Worm (Caenorhabditis elegans) whole organism, late embryonic: Measurements from ENCODE around the gene lurp-1.
A peak's percentile ranks its signal among the peaks of the same experiment; 100 is the strongest.

ENCODE experiments used
- C38D4.7 ChIP-seq: fragments of 200-800 bp; sonication (Bioruptor generic); optimal IDR thresholded peaks from 2 replicates; lab custom pipeline; 2018; ENCODE audit warnings: mild to moderate bottlenecking, missing genetic modification characterization, moderate library complexity, missing compliant biosample characterization
- K02D7.2 ChIP-seq: sonication (generic microtip); optimal IDR thresholded peaks from 2 replicates; lab custom pipeline; 2017; ENCODE audit warnings: mild to moderate bottlenecking, missing genetic modification characterization, missing compliant biosample characterization
- K09A11.1 ChIP-seq: sonication (generic microtip); optimal IDR thresholded peaks from 2 replicates; lab custom pipeline; 2017; ENCODE audit warnings: antibody characterized with exemption, mild to moderate bottlenecking, missing genetic modification characterization, missing compliant biosample characterization; ENCODE audit not compliant: insufficient read depth
- T23F11.4 ChIP-seq: fragments of 200-800 bp; sonication (Bioruptor generic); optimal IDR thresholded peaks from 2 replicates; lab custom pipeline; 2018; ENCODE audit warnings: mild to moderate bottlenecking, missing genetic modification characterization, missing compliant biosample characterization
- ceh-14 ChIP-seq: sonication (generic microtip); optimal IDR thresholded peaks from 2 replicates; lab custom pipeline; 2016; ENCODE audit warnings: missing genotype, missing genetic modification characterization, missing compliant biosample characterization
- ceh-18 ChIP-seq: sonication (generic microtip); optimal IDR thresholded peaks from 2 replicates; lab custom pipeline; 2016; ENCODE audit warnings: missing genetic modification characterization, missing compliant biosample characterization
- ceh-2 ChIP-seq: sonication (generic microtip); optimal IDR thresholded peaks from 2 replicates; lab custom pipeline; 2016; ENCODE audit warnings: missing genotype, missing genetic modification characterization, missing compliant biosample characterization
- ceh-30 ChIP-seq: fragments of 150-350 bp; optimal IDR thresholded peaks from 2 replicates; lab custom pipeline; 2014; ENCODE audit warnings: missing biosample characterization, missing genetic modification characterization
- ceh-31 ChIP-seq: sonication (generic microtip); optimal IDR thresholded peaks from 2 replicates; lab custom pipeline; 2016; ENCODE audit warnings: missing genetic modification characterization, missing compliant biosample characterization
- ceh-34 ChIP-seq: sonication (generic microtip); optimal IDR thresholded peaks from 2 replicates; lab custom pipeline; 2016; ENCODE audit warnings: mild to moderate bottlenecking, missing genetic modification characterization, missing compliant biosample characterization
- ceh-48 ChIP-seq: sonication (generic microtip); optimal IDR thresholded peaks from 2 replicates; lab custom pipeline; 2016; ENCODE audit warnings: missing genetic modification characterization, inconsistent platforms, missing compliant biosample characterization
- ceh-6 ChIP-seq: fragments of 200-800 bp; sonication (Bioruptor generic); optimal IDR thresholded peaks from 2 replicates; lab custom pipeline; 2018; ENCODE audit warnings: mild to moderate bottlenecking, missing genetic modification characterization, missing compliant biosample characterization
- ceh-9 ChIP-seq: sonication (generic microtip); optimal IDR thresholded peaks from 2 replicates; lab custom pipeline; 2016; ENCODE audit warnings: mild to moderate bottlenecking, missing genetic modification characterization, inconsistent platforms, missing compliant biosample characterization
- che-1 ChIP-seq: sonication (generic microtip); optimal IDR thresholded peaks from 2 replicates; lab custom pipeline; 2016; ENCODE audit warnings: mild to moderate bottlenecking, missing genetic modification characterization, missing compliant biosample characterization
- dmd-4 ChIP-seq: sonication (generic microtip); optimal IDR thresholded peaks from 2 replicates; lab custom pipeline; 2016; ENCODE audit warnings: borderline replicate concordance, missing genetic modification characterization, missing compliant biosample characterization
- dve-1 ChIP-seq: sonication (generic microtip); optimal IDR thresholded peaks from 2 replicates; lab custom pipeline; 2017; ENCODE audit warnings: antibody characterized with exemption, mild to moderate bottlenecking, missing genetic modification characterization, missing compliant biosample characterization
- elt-2 ChIP-seq: sonication (generic microtip); optimal IDR thresholded peaks from 2 replicates; lab custom pipeline; 2016; ENCODE audit warnings: missing genetic modification reagents, missing genetic modification characterization, missing compliant biosample characterization
- ets-4 ChIP-seq: sonication (generic microtip); optimal IDR thresholded peaks from 2 replicates; lab custom pipeline; 2016; ENCODE audit warnings: missing genetic modification characterization, missing compliant biosample characterization
- eyg-1 ChIP-seq: sonication (generic microtip); optimal IDR thresholded peaks from 2 replicates; lab custom pipeline; 2016; ENCODE audit warnings: missing genotype, missing genetic modification characterization, missing compliant biosample characterization
- fkh-10 ChIP-seq: fragments of 150-350 bp; optimal IDR thresholded peaks from 2 replicates; lab custom pipeline; 2014; ENCODE audit warnings: missing biosample characterization, missing genetic modification reagents, missing genetic modification characterization
- fkh-6 ChIP-seq: sonication (generic microtip); optimal IDR thresholded peaks from 2 replicates; lab custom pipeline; 2016; ENCODE audit warnings: missing genetic modification characterization, missing compliant biosample characterization
- hlh-13 ChIP-seq: fragments of 200-800 bp; sonication (Bioruptor generic); optimal IDR thresholded peaks from 2 replicates; lab custom pipeline; 2018; ENCODE audit warnings: mild to moderate bottlenecking, missing genetic modification characterization, missing compliant biosample characterization
- hlh-15 ChIP-seq: sonication (generic microtip); optimal IDR thresholded peaks from 2 replicates; lab custom pipeline; 2016; ENCODE audit warnings: missing genetic modification characterization, missing compliant biosample characterization
- hlh-30 ChIP-seq: sonication (generic microtip); optimal IDR thresholded peaks from 2 replicates; lab custom pipeline; 2017; ENCODE audit warnings: antibody characterized with exemption, missing genetic modification characterization, missing compliant biosample characterization; ENCODE audit not compliant: insufficient read depth
- hlh-6 ChIP-seq: sonication (generic microtip); optimal IDR thresholded peaks from 2 replicates; lab custom pipeline; 2016; ENCODE audit warnings: missing genotype, missing genetic modification characterization, missing compliant biosample characterization
- hlh-8 ChIP-seq: sonication (generic microtip); optimal IDR thresholded peaks from 2 replicates; lab custom pipeline; 2016; ENCODE audit warnings: missing genotype, missing genetic modification characterization, missing compliant biosample characterization
- lin-11 ChIP-seq: fragments of 200-800 bp; sonication (Bioruptor generic); optimal IDR thresholded peaks from 2 replicates; lab custom pipeline; 2018; ENCODE audit warnings: mild to moderate bottlenecking, missing genetic modification characterization, missing compliant biosample characterization
- mec-3 ChIP-seq: sonication (generic microtip); optimal IDR thresholded peaks from 2 replicates; lab custom pipeline; 2016; ENCODE audit warnings: borderline replicate concordance, missing genetic modification characterization, missing compliant biosample characterization
- nfya-1 ChIP-seq: sonication (generic microtip); optimal IDR thresholded peaks from 2 replicates; lab custom pipeline; 2017; ENCODE audit warnings: missing genetic modification characterization, mild to moderate bottlenecking, missing compliant biosample characterization, antibody characterized with exemption, moderate library complexity
- nhr-11 ChIP-seq: fragments of 150-350 bp; optimal IDR thresholded peaks from 2 replicates; lab custom pipeline; 2014; ENCODE audit warnings: missing biosample characterization, missing genetic modification characterization
- nhr-232 ChIP-seq: sonication (generic microtip); optimal IDR thresholded peaks from 2 replicates; lab custom pipeline; 2016; ENCODE audit warnings: missing genetic modification characterization, missing compliant biosample characterization
- pag-3 ChIP-seq: sonication (generic microtip); optimal IDR thresholded peaks from 2 replicates; lab custom pipeline; 2016; ENCODE audit warnings: missing compliant biosample characterization, missing genetic modification characterization, borderline replicate concordance
- pha-4 ChIP-seq: fragments of 150-350 bp; optimal IDR thresholded peaks from 2 replicates; lab custom pipeline; 2018; ENCODE audit warnings: missing biosample characterization, missing genetic modification reagents, missing genetic modification characterization
- pros-1 ChIP-seq: fragments of 150-350 bp; optimal IDR thresholded peaks from 2 replicates; lab custom pipeline; 2014; ENCODE audit warnings: missing biosample characterization, missing genetic modification reagents, missing genetic modification characterization
- ref-2 ChIP-seq: sonication (generic microtip); optimal IDR thresholded peaks from 2 replicates; lab custom pipeline; 2016; ENCODE audit warnings: missing genetic modification characterization, missing compliant biosample characterization
- rnt-1 ChIP-seq: sonication (generic microtip); optimal IDR thresholded peaks from 2 replicates; lab custom pipeline; 2016; ENCODE audit warnings: missing genetic modification characterization, missing compliant biosample characterization
- sdc-2 ChIP-seq: sonication (generic microtip); optimal IDR thresholded peaks from 2 replicates; lab custom pipeline; 2016; ENCODE audit warnings: missing genotype, missing genetic modification characterization, missing compliant biosample characterization
- syd-9 ChIP-seq: sonication (generic microtip); optimal IDR thresholded peaks from 2 replicates; lab custom pipeline; 2016; ENCODE audit warnings: mild to moderate bottlenecking, missing genetic modification characterization, moderate library complexity, missing compliant biosample characterization
- ttx-3 ChIP-seq: sonication (generic microtip); optimal IDR thresholded peaks from 2 replicates; lab custom pipeline; 2016; ENCODE audit warnings: missing genetic modification reagents, missing genetic modification characterization, missing compliant biosample characterization
- unc-3 ChIP-seq, 2 experiments: fragments of 200-800 bp in 1 of 2; sonication (Bioruptor generic) in 1 of 2; sonication (generic microtip) in 1 of 2; conservative IDR thresholded peaks in 1 of 2; optimal IDR thresholded peaks in 1 of 2; 2 replicates each; pipeline versions ENCODE4 v1.3.6 to Lab custom; 2016 to 2022; ENCODE audit warnings: missing compliant biosample characterization in 2 of 2, missing genetic modification characterization in 2 of 2, missing genetic modification reagents in 1 of 2
- unc-42 ChIP-seq: sonication (generic microtip); optimal IDR thresholded peaks from 2 replicates; lab custom pipeline; 2016; ENCODE audit warnings: missing genotype, missing genetic modification characterization, missing compliant biosample characterization
- unc-55 ChIP-seq: sonication (generic microtip); optimal IDR thresholded peaks from 2 replicates; lab custom pipeline; 2017; ENCODE audit warnings: missing biosample characterization, missing genetic modification reagents, missing genetic modification characterization
- unc-86 ChIP-seq: sonication (generic microtip); optimal IDR thresholded peaks from 2 replicates; lab custom pipeline; 2016; ENCODE audit warnings: missing genetic modification characterization, missing compliant biosample characterization
- zip-5 ChIP-seq: sonication (generic microtip); optimal IDR thresholded peaks from 2 replicates; lab custom pipeline; 2016; ENCODE audit warnings: missing genetic modification characterization, missing compliant biosample characterization
- ztf-16 ChIP-seq: sonication (generic microtip); optimal IDR thresholded peaks from 2 replicates; lab custom pipeline; 2017; ENCODE audit warnings: missing genetic modification characterization, missing compliant biosample characterization

The lurp-1 gene

ce11 chrII:10840067-10840466, 40.7 kb upstream of the lurp-1 start (continued):
- TF ChIP-seq ceh-30: peak; percentile 16
- TF ChIP-seq hlh-6 (tag; lab: Kevin White, UChicago): peak; percentile 88
- TF ChIP-seq hlh-15 (tag; lab: Kevin White, UChicago): peak; percentile 71
- TF ChIP-seq unc-42 (tag; lab: Kevin White, UChicago): peak; percentile 36
- TF ChIP-seq dmd-4 (tag; lab: Kevin White, UChicago): peak; percentile 59
- peak; percentile 93 for TF ChIP-seq eyg-1 (tag; lab: Kevin White, UChicago)
- TF ChIP-seq syd-9 (tag; lab: Kevin White, UChicago): peak; percentile 87
- TF ChIP-seq ets-4 (tag; lab: Kevin White, UChicago): no peak
- peak; percentile 35 for TF ChIP-seq pros-1 (tag; lab: Kevin White, UChicago)
- TF ChIP-seq ceh-14: peak; percentile 58
- TF ChIP-seq ceh-6 (GFP tag; lab: Kevin White, UChicago): peak; percentile 91
- peak; percentile 91 for TF ChIP-seq che-1 (tag; lab: Kevin White, UChicago)
- peak; percentile 5 for TF ChIP-seq pag-3
- TF ChIP-seq fkh-10 (GFP tag; lab: Kevin White, UChicago): no peak
- peak; percentile 76 for TF ChIP-seq ceh-2
- peak; percentile 65 for TF ChIP-seq zip-5 (tag; lab: Kevin White, UChicago)
- peak; percentile 91 for TF ChIP-seq unc-86 (tag; lab: Kevin White, UChicago)
- TF ChIP-seq K09A11.1 (tag; lab: Kevin White, UChicago): peak; percentile 85
- TF ChIP-seq nhr-11 (tag; lab: Kevin White, UChicago): no peak
- TF ChIP-seq ztf-16 (tag; lab: Kevin White, UChicago): peak; percentile 91
- peak; percentile 83 for TF ChIP-seq C38D4.7 (GFP tag; lab: Kevin White, UChicago)
- peak; percentile 77 for TF ChIP-seq dve-1 (tag; lab: Kevin White, UChicago)
- TF ChIP-seq T23F11.4 (GFP tag; lab: Kevin White, UChicago): peak; percentile 86
- TF ChIP-seq pha-4: no peak
- peak; percentile 71 for TF ChIP-seq ceh-9 (tag; lab: Kevin White, UChicago)
- peak; percentile 75 for TF ChIP-seq ref-2 (tag; lab: Kevin White, UChicago)
- TF ChIP-seq ceh-48 (tag; lab: Kevin White, UChicago): peak; percentile 78
- peak; percentile 69 for TF ChIP-seq ceh-31 (tag; lab: Kevin White, UChicago)
- peak; percentile 74 for TF ChIP-seq nfya-1 (tag; lab: Kevin White, UChicago)
- TF ChIP-seq rnt-1 (tag; lab: Kevin White, UChicago): peak; percentile 58
- peak; percentile 79 for TF ChIP-seq hlh-30 (tag; lab: Kevin White, UChicago)
- TF ChIP-seq ttx-3 (tag; lab: Kevin White, UChicago): peak; percentile 90
- peak; percentile 69 for TF ChIP-seq hlh-8 (tag; lab: Kevin White, UChicago)
- TF ChIP-seq fkh-6 (tag; lab: Kevin White, UChicago): peak; percentile 84
- peak; percentile 77 for TF ChIP-seq unc-3 (GFP tag; conservative IDR thresholded peaks at IDR 0.05; lab: Robert Waterston, UW)
- peak; percentile 84 for TF ChIP-seq unc-3 (tag; optimal IDR thresholded peaks at IDR 0.05; lab: Kevin White, UChicago)
- TF ChIP-seq sdc-2 (tag; lab: Kevin White, UChicago): peak; percentile 82
- peak; percentile 85 for TF ChIP-seq ceh-18 (tag; lab: Kevin White, UChicago)
- no peak for TF ChIP-seq unc-55 (GFP tag; lab: Kevin White, UChicago)
- TF ChIP-seq K02D7.2: peak; percentile 83
- TF ChIP-seq ceh-34 (tag; lab: Kevin White, UChicago): peak; percentile 87
- peak; percentile 94 for TF ChIP-seq elt-2 (tag; lab: Kevin White, UChicago)
- TF ChIP-seq hlh-13 (GFP tag; lab: Kevin White, UChicago): peak; percentile 89
- peak; percentile 87 for TF ChIP-seq nhr-232 (tag; lab: Kevin White, UChicago)
- peak; percentile 55 for TF ChIP-seq mec-3
- peak; percentile 86 for TF ChIP-seq lin-11 (tag; lab: Kevin White, UChicago)
